Worm (Caenorhabditis elegans) whole organism, mixed stage, embryonic: ENCODE measurements around the gene R04E5.9.

Experiments used
- blmp-1 ChIP-seq: fragments of 150-350 bp; optimal IDR thresholded peaks from 2 replicates; lab custom pipeline; 2014; ENCODE audit warnings: missing biosample characterization, missing genetic modification characterization
- cnd-1 ChIP-seq: fragments of 200-800 bp; sonication (Bioruptor generic); optimal IDR thresholded peaks from 2 replicates; lab custom pipeline; 2018; ENCODE audit warnings: mild to moderate bottlenecking, missing genetic modification characterization, missing compliant biosample characterization
- hlh-1 ChIP-seq: fragments of 150-350 bp; optimal IDR thresholded peaks from 2 replicates; lab custom pipeline; 2014; ENCODE audit warnings: missing biosample characterization, missing genetic modification reagents, missing genetic modification characterization
- lsy-2 ChIP-seq: fragments of 150-350 bp; optimal IDR thresholded peaks from 2 replicates; lab custom pipeline; 2014; ENCODE audit warnings: missing biosample characterization, missing genetic modification characterization
- mab-5 ChIP-seq: fragments of 150-350 bp; optimal IDR thresholded peaks from 2 replicates; lab custom pipeline; 2014; ENCODE audit warnings: missing biosample characterization, missing genetic modification characterization
- nhr-237 ChIP-seq: fragments of 150-350 bp; optimal IDR thresholded peaks from 2 replicates; lab custom pipeline; 2014; ENCODE audit warnings: missing biosample characterization, missing genetic modification characterization
- unc-120 ChIP-seq: sonication (generic microtip); optimal IDR thresholded peaks from 2 replicates; lab custom pipeline; 2017; ENCODE audit warnings: missing genetic modification characterization, missing compliant biosample characterization; ENCODE audit not compliant: poor library complexity, severe bottlenecking
- unc-62 ChIP-seq: fragments of 150-350 bp; optimal IDR thresholded peaks from 2 replicates; lab custom pipeline; 2014; ENCODE audit warnings: missing biosample characterization, missing genetic modification reagents, missing genetic modification characterization

The R04E5.9 gene

DNA sequence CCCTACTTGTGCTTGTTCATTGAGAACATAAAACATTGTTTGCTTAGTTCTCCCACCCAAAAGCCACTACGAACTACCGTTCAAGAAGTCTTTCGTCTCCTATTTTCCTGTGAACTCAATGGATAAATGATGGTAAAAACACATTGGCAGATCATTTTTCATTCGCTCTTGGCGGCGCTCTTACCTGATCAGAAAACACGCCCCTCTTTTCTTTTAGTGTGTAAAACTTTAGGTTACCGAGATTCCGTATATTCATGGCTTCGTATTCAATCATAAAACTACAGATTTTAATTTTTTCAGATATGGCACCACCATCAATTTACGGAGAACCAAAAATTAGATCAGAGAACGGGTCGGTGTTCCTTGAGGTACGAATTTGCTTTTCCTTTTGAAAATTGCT, 47.3 kb downstream of the R04E5.9 start, which contains the start of gene zig-12:
zig-12 (plus strand) TSS at position 301 of the 400 bp plus-strand sequence.
- no peak for TF ChIP-seq mab-5 (tag; lab: Kevin White, UChicago)
- TF ChIP-seq cnd-1, result no peak

DNA sequence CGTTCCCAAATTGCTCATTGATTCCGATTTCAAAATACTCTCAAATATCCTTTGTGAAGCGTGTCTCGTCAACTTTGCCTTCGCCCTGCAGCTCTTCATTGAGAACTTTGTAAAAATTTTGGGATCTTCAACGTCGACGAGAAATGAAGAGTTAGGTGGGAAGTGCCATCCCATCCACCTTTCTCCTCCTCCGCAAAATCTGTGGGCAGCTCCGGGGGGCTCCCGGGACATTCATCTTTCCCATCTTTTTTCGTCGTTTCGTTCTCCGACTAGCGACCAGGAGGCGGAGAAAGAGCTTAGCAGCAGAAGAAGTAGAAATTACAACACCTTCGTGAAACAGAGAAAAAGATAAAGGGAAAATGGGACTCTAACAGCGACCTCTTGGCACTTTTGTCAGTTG, 48.0 kb downstream of the R04E5.9 start:
- TF ChIP-seq unc-120 (tag; lab: Kevin White, UChicago), result peak; percentile 28
- no peak for TF ChIP-seq mab-5 (tag; lab: Kevin White, UChicago)
- peak; percentile 27 for TF ChIP-seq hlh-1 (tag; lab: Kevin White, UChicago)

DNA sequence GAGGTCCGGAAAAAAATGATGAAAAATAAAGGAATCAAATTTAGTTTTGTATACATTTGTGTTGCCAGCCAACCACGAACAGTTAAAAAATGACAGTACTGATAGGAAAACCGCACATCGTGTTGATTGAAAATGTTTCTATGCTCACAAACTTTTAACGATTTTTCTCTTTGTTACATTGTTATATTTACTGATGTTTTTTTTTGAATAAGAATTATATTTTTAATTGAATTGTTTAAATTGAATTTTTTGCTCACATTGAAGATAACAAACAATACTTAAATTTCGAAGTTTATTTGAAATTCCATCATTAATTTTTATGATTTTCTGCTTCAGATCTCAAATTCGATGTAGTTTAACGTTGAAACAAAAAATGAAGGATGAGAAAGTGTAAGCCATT, 49.4 kb downstream of the R04E5.9 start, which contains the start of gene M02D8.5:
M02D8.5 (minus strand) TSS at position 101 of the 400 bp plus-strand sequence.
- TF ChIP-seq hlh-1 (tag; lab: Kevin White, UChicago), result no peak
- TF ChIP-seq blmp-1, result no peak
- no peak for TF ChIP-seq lsy-2 (tag; lab: Kevin White, UChicago)

DNA sequence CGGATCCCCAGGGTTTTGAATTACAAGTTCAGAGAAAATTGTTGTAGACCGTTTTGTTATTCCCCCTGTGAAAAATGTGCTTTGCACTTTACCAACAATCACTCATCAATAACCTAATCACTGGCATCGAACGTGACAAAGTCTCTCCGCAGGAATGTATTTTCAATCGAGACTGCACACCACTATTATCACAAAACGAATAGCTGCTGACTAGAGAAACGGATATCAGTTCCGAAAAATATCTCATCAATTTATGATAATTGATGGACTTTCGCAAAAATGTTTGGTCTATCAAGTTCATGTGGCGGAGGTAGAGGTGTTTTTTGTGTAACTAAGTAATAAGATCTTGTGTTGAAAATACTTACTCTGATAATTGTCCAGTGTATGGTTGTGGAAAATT, 49.9 kb downstream of the R04E5.9 start:
- TF ChIP-seq unc-62 (peak; percentile 13), nhr-237 (tag; lab: Kevin White, UChicago) (no peak)
